Worm (Caenorhabditis elegans): ENCODE data around the gene T04C9.2.
"Not testable (repeated sequence)": the region's sequence is repeated elsewhere in the genome, so short reads cannot be mapped to it uniquely, and the experiment has no call there.

T04C9.2 gene

ce11 chrIII:6013027-6013426 is 21.3 kb downstream of the T04C9.2 start:
- TF ChIP-seq snu-23 (GFP tag; optimal IDR thresholded peaks at IDR 0.05) (peak; percentile 7), unc-86 (tag; optimal IDR thresholded peaks at IDR 0.05) (peak; percentile 24), nhr-71 (tag; optimal IDR thresholded peaks at IDR 0.05) (peak; percentile 41), xbp-1 (tag; optimal IDR thresholded peaks at IDR 0.05) (peak; percentile 2), dsc-1 (tag; optimal IDR thresholded peaks at IDR 0.05) (peak; percentile 1), rnt-1 (tag; optimal IDR thresholded peaks at IDR 0.05) (peak; percentile 41), efl-1 (optimal IDR thresholded peaks at IDR 0.05) (peak in 1 of 2 experiments; percentile 27), nhr-19 (GFP tag; conservative IDR thresholded peaks at IDR 0.05) (peak; percentile 33; the same call in 1 of the 2 replicates), ztf-11 (tag; optimal IDR thresholded peaks at IDR 0.05) (peak in 1 of 2 experiments; percentile 20), nhr-47 (tag; optimal IDR thresholded peaks at IDR 0.05) (peak; percentile 46)
- TF ChIP-seq efl-1 (GFP tag; optimal IDR thresholded peaks at IDR 0.05 in 1 of 2) = not testable (repeated sequence)

ce11 chrIII:6019512-6020209 is 28.0 kb downstream of the T04C9.2 start, which contains the start of the genes npp-10 and cyk-3:
Gene npp-10, minus strand, starts transcription at chrIII:6019562.
Gene cyk-3, plus strand, starts transcription at chrIII:6020159.
- peak; percentile 64 for TF ChIP-seq rnt-1 (tag; optimal IDR thresholded peaks at IDR 0.05)
- peak; percentile 61 for TF ChIP-seq lin-15B (tag; optimal IDR thresholded peaks at IDR 0.05)
- no peak for TF ChIP-seq nhr-12 (tag; optimal IDR thresholded peaks at IDR 0.05)
- TF ChIP-seq F16B12.6 (tag; optimal IDR thresholded peaks at IDR 0.05) = peak; percentile 59
- no peak for TF ChIP-seq egl-13 (tag; optimal IDR thresholded peaks at IDR 0.05)
- no peak for TF ChIP-seq nhr-77 (tag; optimal IDR thresholded peaks at IDR 0.05)
- TF ChIP-seq pax-3 (tag; optimal IDR thresholded peaks at IDR 0.05) = no peak
- TF ChIP-seq nhr-85 (tag) = peak; percentile 75
- TF ChIP-seq C16A3.4 (tag; optimal IDR thresholded peaks at IDR 0.05) = peak; percentile 57
- TF ChIP-seq dsc-1 (tag; optimal IDR thresholded peaks at IDR 0.05) = peak; percentile 1
- TF ChIP-seq nhr-19 (GFP tag; conservative IDR thresholded peaks at IDR 0.05) = peak; percentile 44
- peak in 1 of 2 experiments; percentile 78 for TF ChIP-seq lsy-2 (tag; optimal IDR thresholded peaks at IDR 0.05)
- TF ChIP-seq nhr-237 (tag; optimal IDR thresholded peaks at IDR 0.05) = no peak
- peak; percentile 27 for TF ChIP-seq xbp-1 (tag; optimal IDR thresholded peaks at IDR 0.05)
- TF ChIP-seq hlh-17 (GFP tag; optimal IDR thresholded peaks at IDR 0.05; ENCODE audit: borderline replicate concordance) = no peak
- peak; percentile 70 to 78 for TF ChIP-seq efl-1 (optimal IDR thresholded peaks at IDR 0.05)
- peak; percentile 74 to 96 for TF ChIP-seq efl-1 (GFP tag; optimal IDR thresholded peaks at IDR 0.05 in 1 of 2)
- peak; percentile 35 for TF ChIP-seq swsn-7 (tag; optimal IDR thresholded peaks at IDR 0.05)
- TF ChIP-seq snu-23 (GFP tag; optimal IDR thresholded peaks at IDR 0.05) = peak; percentile 58
- TF ChIP-seq unc-130 (tag; optimal IDR thresholded peaks at IDR 0.05) = peak; percentile 9
- TF ChIP-seq ceh-82 (tag; optimal IDR thresholded peaks at IDR 0.05) = peak in 1 of 3 experiments; percentile 42
- peak; percentile 57 to 74 (median 71) for TF ChIP-seq dpl-1 (GFP tag; optimal IDR thresholded peaks at IDR 0.05)
- TF ChIP-seq irx-1 (tag; optimal IDR thresholded peaks at IDR 0.05) = peak; percentile 29
- peak; percentile 24; the same call in 1 of the 2 replicates for TF ChIP-seq isw-1 (GFP tag; IDR thresholded peaks at IDR 0.05)
- TF ChIP-seq elt-3 (tag; optimal IDR thresholded peaks at IDR 0.05) = peak in 1 of 6 experiments; percentile 13
- TF ChIP-seq nhr-20 (tag; optimal IDR thresholded peaks at IDR 0.05) = peak; percentile 32
- TF ChIP-seq lin-35 (GFP tag; optimal IDR thresholded peaks at IDR 0.05) = peak; percentile 63 to 77

ce11 chrIII:6028432-6028831 is 36.8 kb downstream of the T04C9.2 start, which contains the start of gene tbx-7:
Gene tbx-7, minus strand, starts transcription at chrIII:6028532.
- TF ChIP-seq ceh-90 (tag; optimal IDR thresholded peaks at IDR 0.05) = no peak

- TF ChIP-seq lin-13 (GFP tag; optimal IDR thresholded peaks at IDR 0.05) (no peak), jun-1 (tag; optimal IDR thresholded peaks at IDR 0.05) (no peak), nhr-12 (tag; optimal IDR thresholded peaks at IDR 0.05) (no peak), aly-2 (tag; optimal IDR thresholded peaks at IDR 0.05) (no peak), ceh-82 (tag; optimal IDR thresholded peaks at IDR 0.05) (no peak), lsy-2 (tag; optimal IDR thresholded peaks at IDR 0.05) (no peak), unc-62 (GFP tag; optimal IDR thresholded peaks at IDR 0.05) (no peak)
These were observed 38.8 kb downstream of the T04C9.2 start, which contains the start of gene ZK328.6 for ce11 chrIII:6030483-6030882. Gene ZK328.6, minus strand, starts transcription at chrIII:6030583.
